Fruit fly (Drosophila melanogaster): Measurements from ENCODE around the gene CG8086.

Gene CG8086

DNA sequence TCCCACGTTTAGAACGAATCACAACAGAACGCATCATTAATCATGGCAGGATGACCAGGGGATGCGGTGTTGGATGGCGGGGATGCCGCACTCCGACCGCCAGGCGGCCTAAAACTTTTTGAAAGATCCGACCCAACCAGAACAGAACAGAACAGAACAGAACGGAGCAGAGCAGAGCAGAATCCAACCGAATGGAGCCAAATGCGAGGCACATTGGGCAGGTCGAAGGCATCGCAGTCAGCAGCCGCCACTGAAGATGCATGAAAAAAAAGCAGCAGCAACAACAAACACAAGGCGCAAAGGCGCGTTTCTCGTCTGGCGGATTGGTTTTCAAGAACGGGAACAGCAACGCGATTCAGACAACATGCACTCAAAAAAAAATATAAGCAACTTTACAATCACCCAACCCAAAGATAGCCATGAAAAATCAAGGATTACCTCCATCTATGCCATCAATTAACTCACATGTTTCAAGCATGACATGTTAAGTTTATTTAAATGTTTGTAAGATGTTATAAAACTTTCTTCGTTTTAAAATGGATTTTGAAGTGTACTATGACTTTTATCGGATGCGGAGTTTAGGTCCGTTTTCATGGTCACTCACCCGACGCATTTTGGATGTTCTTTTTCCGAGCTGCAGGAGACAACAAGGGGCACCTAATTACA is 22.2 kb upstream of the CG8086 start (continued):
- TF ChIP-seq nom (GFP tag; optimal IDR thresholded peaks at IDR 0.05) (peak; percentile 63), Atf6 (GFP tag; IDR thresholded peaks at IDR 0.05) (no peak), onecut (GFP tag; IDR thresholded peaks at IDR 0.05) (peak; percentile 63), Chrac-16 (GFP tag; optimal IDR thresholded peaks at IDR 0.05) (peak; percentile 73), grau (tag; optimal IDR thresholded peaks at IDR 0.05) (peak; percentile 71), sqz (GFP tag; optimal IDR thresholded peaks at IDR 0.05) (peak; percentile 11), Abd-B (GFP tag; optimal IDR thresholded peaks at IDR 0.05) (peak; percentile 36), CG11085 (GFP tag; IDR thresholded peaks at IDR 0.05) (no peak), CG6654 (GFP tag; optimal IDR thresholded peaks at IDR 0.05) (no peak), Spps (tag; optimal IDR thresholded peaks at IDR 0.05) (peak; percentile 86), CG2202 (tag; optimal IDR thresholded peaks at IDR 0.05) (peak; percentile 82), CG10979 (tag; optimal IDR thresholded peaks at IDR 0.05) (peak; percentile 90), tgo (GFP tag; IDR thresholded peaks at IDR 0.05) (peak; percentile 33; the same call in 1 of the 3 replicates), E2f1 (GFP tag; IDR thresholded peaks at IDR 0.05) (peak; percentile 55; the same call in 1 of the 2 replicates), vnd (GFP tag; IDR thresholded peaks at IDR 0.05; ENCODE audit: partially characterized antibody) (no peak), Camta (GFP tag; optimal IDR thresholded peaks at IDR 0.05) (peak; percentile 60), lab (GFP tag; optimal IDR thresholded peaks at IDR 0.05) (peak; percentile 18), CG1647 (GFP tag; optimal IDR thresholded peaks at IDR 0.05) (peak; percentile 24), trem (tag; optimal IDR thresholded peaks at IDR 0.05) (peak; percentile 82), fd102C (GFP tag; optimal IDR thresholded peaks at IDR 0.05) (peak; percentile 22), Ptx1 (GFP tag; IDR thresholded peaks at IDR 0.05) (no peak), Neu2 (GFP tag; optimal IDR thresholded peaks at IDR 0.05; ENCODE audit: borderline replicate concordance) (no peak), B-H1 (GFP tag; IDR thresholded peaks at IDR 0.05) (no peak), sens (GFP tag) (peak; percentile 98), Six4 (GFP tag; optimal IDR thresholded peaks at IDR 0.05) (peak; percentile 60), CG14710 (tag; optimal IDR thresholded peaks at IDR 0.05) (peak; percentile 88), ewg (GFP tag; optimal IDR thresholded peaks at IDR 0.05) (peak; percentile 44), CG14860 (GFP tag; IDR thresholded peaks at IDR 0.05; ENCODE audit: partially characterized antibody) (no peak), gfzf (GFP tag; optimal IDR thresholded peaks at IDR 0.05) (no peak), crc (GFP tag; optimal IDR thresholded peaks at IDR 0.05) (peak; percentile 8), CG31441 (GFP tag; IDR thresholded peaks at IDR 0.05) (peak; percentile 80), Sin3A (optimal IDR thresholded peaks at IDR 0.05) (no peak), Elba2 (GFP tag; optimal IDR thresholded peaks at IDR 0.05) (no peak), NC2β (GFP tag; optimal IDR thresholded peaks at IDR 0.05) (peak; percentile 68), CG11696 (GFP tag; IDR thresholded peaks at IDR 0.05) (no peak), GATAe (GFP tag; conservative IDR thresholded peaks at IDR 0.05) (no peak), yki (optimal IDR thresholded peaks at IDR 0.05) (no peak), CG17385 (GFP tag; optimal IDR thresholded peaks at IDR 0.05) (peak; percentile 44), Med (GFP tag) (peak; percentile 91), CG43689 (GFP tag; IDR thresholded peaks at IDR 0.05) (no peak), gem (tag; optimal IDR thresholded peaks at IDR 0.05) (peak; percentile 85), CG5245 (GFP tag; optimal IDR thresholded peaks at IDR 0.05) (peak; percentile 60), CG9727 (GFP tag; optimal IDR thresholded peaks at IDR 0.05) (peak; percentile 84), CG10431 (GFP tag; optimal IDR thresholded peaks at IDR 0.05) (peak; percentile 7), tap (tag; optimal IDR thresholded peaks at IDR 0.05) (peak; percentile 46), Doc3 (GFP tag; IDR thresholded peaks at IDR 0.05; ENCODE audit: partially characterized antibody) (no peak), Max (GFP tag; optimal IDR thresholded peaks at IDR 0.05) (peak; percentile 32), Opbp (GFP tag; IDR thresholded peaks at IDR 0.05; ENCODE audit: partially characterized antibody) (no peak), psq (GFP tag; optimal IDR thresholded peaks at IDR 0.05) (no peak), Bdp1 (GFP tag; optimal IDR thresholded peaks at IDR 0.05) (peak; percentile 37), sim (GFP tag; IDR thresholded peaks at IDR 0.05) (peak; percentile 73)

All from whole organism, embryonic.